Worm (Caenorhabditis elegans): ENCODE data around the gene lips-11.

ce11 chrII:1124757-1125156 lies 14.0 kb upstream of the lips-11 start:
- TF ChIP-seq ztf-4 (tag; optimal IDR thresholded peaks at IDR 0.05) (no peak), fkh-10 (GFP tag; optimal IDR thresholded peaks at IDR 0.05) (no peak), lin-15B (tag; optimal IDR thresholded peaks at IDR 0.05) (no peak), dpl-1 (GFP tag; optimal IDR thresholded peaks at IDR 0.05) (no peak), lin-39 (tag; optimal IDR thresholded peaks at IDR 0.05) (no peak), ceh-8 (GFP tag; optimal IDR thresholded peaks at IDR 0.05) (no peak), egl-27 (tag; optimal IDR thresholded peaks at IDR 0.05) (no peak), unc-130 (tag; optimal IDR thresholded peaks at IDR 0.05) (no peak), elt-3 (tag; optimal IDR thresholded peaks at IDR 0.05) (no peak)

Measured in whole organism, L1 larva.